Worm (Caenorhabditis elegans) whole organism, L3 larva: ENCODE results near the gene ceh-79.
A peak's percentile ranks its signal among the peaks of the same experiment; 100 is the strongest.

ENCODE experiments used
- ZK546.5 ChIP-seq: sonication (generic microtip); optimal IDR thresholded peaks from 2 replicates; lab custom pipeline; 2017; ENCODE audit warnings: missing biosample characterization, missing genetic modification characterization
- aly-2 ChIP-seq: fragments of 150-350 bp; optimal IDR thresholded peaks from 2 replicates; lab custom pipeline; 2014; ENCODE audit warnings: missing biosample characterization, missing genetic modification characterization
- ama-1 ChIP-seq: fragments of 150-350 bp; optimal IDR thresholded peaks from 2 replicates; lab custom pipeline; 2018
- ceh-16 ChIP-seq: sonication (generic microtip); optimal IDR thresholded peaks from 2 replicates; lab custom pipeline; 2017; ENCODE audit warnings: missing biosample characterization, missing genetic modification characterization
- ceh-28 ChIP-seq: fragments of 150-350 bp; optimal IDR thresholded peaks from 2 replicates; lab custom pipeline; 2014; ENCODE audit warnings: missing biosample characterization, missing genetic modification reagents, missing genetic modification characterization
- ceh-82 ChIP-seq: fragments of 150-350 bp; optimal IDR thresholded peaks from 2 replicates; lab custom pipeline; 2014; ENCODE audit warnings: missing biosample characterization, missing genetic modification characterization
- ceh-9 ChIP-seq: sonication (generic microtip); optimal IDR thresholded peaks from 2 replicates; lab custom pipeline; 2018; ENCODE audit warnings: missing biosample characterization, missing genetic modification characterization
- daf-12 ChIP-seq: fragments of 150-350 bp; optimal IDR thresholded peaks from 2 replicates; lab custom pipeline; 2014; ENCODE audit warnings: missing biosample characterization, missing genetic modification reagents, missing genetic modification characterization
- egl-27 ChIP-seq: sonication (generic microtip); optimal IDR thresholded peaks from 4 replicates; lab custom pipeline; 2017; ENCODE audit warnings: missing biosample characterization, missing genetic modification reagents, missing genetic modification characterization
- egl-5 ChIP-seq: fragments of 150-350 bp; optimal IDR thresholded peaks from 2 replicates; lab custom pipeline; 2017; ENCODE audit warnings: missing biosample characterization, missing genetic modification reagents, missing genetic modification characterization, inconsistent platforms
- elt-1 ChIP-seq: fragments of 150-350 bp; optimal IDR thresholded peaks from 2 replicates; lab custom pipeline; 2014; ENCODE audit warnings: missing biosample characterization, missing genetic modification characterization
- elt-2 ChIP-seq: sonication (generic microtip); optimal IDR thresholded peaks from 2 replicates; lab custom pipeline; 2016; ENCODE audit warnings: missing genetic modification reagents, mild to moderate bottlenecking, missing genetic modification characterization, missing compliant biosample characterization
- elt-3 ChIP-seq, 3 experiments: fragments of 150-350 bp in 1 of 3; sonication (generic microtip) in 2 of 3; optimal IDR thresholded peaks; 2 replicates in 2 of 3; 4 replicates in 1 of 3; lab custom pipeline; 2014 to 2017; ENCODE audit warnings: missing biosample characterization in 3 of 3, missing genetic modification characterization in 3 of 3
- eor-1 ChIP-seq, 2 experiments: fragments of 150-350 bp; optimal IDR thresholded peaks; 2 replicates each; lab custom pipeline; 2014 to 2018; ENCODE audit warnings: missing biosample characterization in 2 of 2, missing genetic modification characterization in 2 of 2
- fkh-2 ChIP-seq: fragments of 150-350 bp; optimal IDR thresholded peaks from 2 replicates; lab custom pipeline; 2014; ENCODE audit warnings: missing biosample characterization, missing genetic modification reagents, missing genetic modification characterization
- fos-1 ChIP-seq: fragments of 150-350 bp; optimal IDR thresholded peaks from 2 replicates; lab custom pipeline; 2014; ENCODE audit warnings: missing biosample characterization, missing genetic modification characterization
- hmg-11 ChIP-seq: sonication (generic microtip); optimal IDR thresholded peaks from 2 replicates; lab custom pipeline; 2016; ENCODE audit warnings: missing genetic modification characterization, missing compliant biosample characterization
- jun-1 ChIP-seq: fragments of 150-350 bp; optimal IDR thresholded peaks from 2 replicates; lab custom pipeline; 2014; ENCODE audit warnings: missing biosample characterization, missing genetic modification reagents, missing genetic modification characterization
- lin-15B ChIP-seq: fragments of 150-350 bp; optimal IDR thresholded peaks from 2 replicates; lab custom pipeline; 2014; ENCODE audit warnings: missing biosample characterization, missing genetic modification characterization
- lin-39 ChIP-seq: fragments of 150-350 bp; optimal IDR thresholded peaks from 2 replicates; lab custom pipeline; 2018; ENCODE audit warnings: missing biosample characterization, missing genetic modification reagents, missing genetic modification characterization
- nhr-11 ChIP-seq: fragments of 150-350 bp; optimal IDR thresholded peaks from 2 replicates; lab custom pipeline; 2014; ENCODE audit warnings: missing biosample characterization, missing genetic modification characterization
- nhr-237 ChIP-seq: fragments of 150-350 bp; optimal IDR thresholded peaks from 2 replicates; lab custom pipeline; 2014; ENCODE audit warnings: missing biosample characterization, missing genetic modification characterization
- nhr-25 ChIP-seq: sonication (generic microtip); optimal IDR thresholded peaks from 2 replicates; lab custom pipeline; 2017; ENCODE audit warnings: missing biosample characterization, missing genetic modification characterization
- nhr-28 ChIP-seq: fragments of 150-350 bp; optimal IDR thresholded peaks from 2 replicates; lab custom pipeline; 2014; ENCODE audit warnings: missing biosample characterization, missing genetic modification characterization
- nhr-43 ChIP-seq: sonication (generic microtip); optimal IDR thresholded peaks from 2 replicates; lab custom pipeline; 2016; ENCODE audit warnings: mild to moderate bottlenecking, missing genetic modification characterization, missing compliant biosample characterization; ENCODE audit not compliant: poor library complexity, severe bottlenecking
- nhr-67 ChIP-seq: fragments of 150-350 bp; optimal IDR thresholded peaks from 2 replicates; lab custom pipeline; 2014; ENCODE audit warnings: missing biosample characterization, missing genetic modification characterization
- nhr-76 ChIP-seq: fragments of 150-350 bp; sonication (generic microtip); optimal IDR thresholded peaks from 5 replicates; lab custom pipeline; 2014; ENCODE audit warnings: missing biosample characterization, missing genetic modification characterization
- nhr-77 ChIP-seq: fragments of 150-350 bp; optimal IDR thresholded peaks from 2 replicates; lab custom pipeline; 2014; ENCODE audit warnings: missing biosample characterization, missing genetic modification characterization
- pha-4 ChIP-seq: fragments of 150-350 bp; optimal IDR thresholded peaks from 2 replicates; lab custom pipeline; 2014; ENCODE audit warnings: missing biosample characterization, missing genetic modification reagents, missing genetic modification characterization
- pqm-1 ChIP-seq: fragments of 150-350 bp; optimal IDR thresholded peaks from 2 replicates; lab custom pipeline; 2017; ENCODE audit warnings: missing biosample characterization, missing genetic modification characterization, inconsistent platforms
- sea-2 ChIP-seq: fragments of 150-350 bp; sonication (generic microtip); optimal IDR thresholded peaks from 4 replicates; lab custom pipeline; 2014; ENCODE audit warnings: missing biosample characterization, missing genetic modification reagents, missing genetic modification characterization
- skn-1 ChIP-seq: fragments of 150-350 bp; optimal IDR thresholded peaks from 2 replicates; lab custom pipeline; 2014; ENCODE audit warnings: missing biosample characterization, missing genetic modification characterization
- snpc-4 ChIP-seq: fragments of 150-350 bp; optimal IDR thresholded peaks from 2 replicates; lab custom pipeline; 2014; ENCODE audit warnings: missing biosample characterization, missing genetic modification characterization
- tbx-2 ChIP-seq: sonication (generic microtip); optimal IDR thresholded peaks from 2 replicates; lab custom pipeline; 2016; ENCODE audit warnings: mild to moderate bottlenecking, missing genetic modification characterization, missing compliant biosample characterization
- zag-1 ChIP-seq: fragments of 150-350 bp; optimal IDR thresholded peaks from 2 replicates; lab custom pipeline; 2014; ENCODE audit warnings: missing biosample characterization, missing genetic modification characterization
- ztf-11 ChIP-seq: fragments of 150-350 bp; optimal IDR thresholded peaks from 2 replicates; lab custom pipeline; 2014; ENCODE audit warnings: missing biosample characterization, missing genetic modification characterization
- ztf-4 ChIP-seq: fragments of 150-350 bp; optimal IDR thresholded peaks from 2 replicates; lab custom pipeline; 2014; ENCODE audit warnings: missing biosample characterization, missing genetic modification characterization

ceh-79 gene

DNA sequence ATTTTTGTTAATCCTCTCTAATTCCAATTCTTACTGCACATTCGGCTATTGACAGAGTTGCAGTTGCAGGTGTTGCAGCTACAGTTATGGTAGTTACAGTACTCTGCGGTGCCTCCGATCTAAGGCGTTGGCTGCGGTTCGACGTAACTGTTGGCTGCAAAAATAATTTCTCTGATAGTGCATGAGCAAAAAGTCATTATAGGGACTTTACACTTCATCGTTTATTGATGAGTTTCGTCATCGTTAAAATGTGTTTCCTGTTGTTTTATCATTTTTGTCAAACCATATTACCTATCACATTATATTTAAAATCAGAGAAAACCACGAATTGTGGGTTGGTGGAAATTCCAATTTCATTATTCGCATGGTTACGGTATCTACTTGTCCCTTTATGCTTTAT is 27.0 kb upstream of the ceh-79 start:
- TF ChIP-seq sea-2 (GFP tag; lab: Kevin White, UChicago): no peak
- TF ChIP-seq elt-1 (tag; lab: Kevin White, UChicago): no peak
- no peak for TF ChIP-seq ztf-4 (tag; lab: Kevin White, UChicago)
- TF ChIP-seq hmg-11: no peak
- no peak for TF ChIP-seq nhr-11 (tag; lab: Kevin White, UChicago)
- peak; percentile 73 for TF ChIP-seq elt-2
- no peak for TF ChIP-seq daf-12
- TF ChIP-seq ama-1: no peak
- no peak for TF ChIP-seq lin-15B (tag; lab: Kevin White, UChicago)
- no peak for TF ChIP-seq pha-4 (tag; lab: Kevin White, UChicago)
- peak; percentile 22 for TF ChIP-seq pqm-1

DNA sequence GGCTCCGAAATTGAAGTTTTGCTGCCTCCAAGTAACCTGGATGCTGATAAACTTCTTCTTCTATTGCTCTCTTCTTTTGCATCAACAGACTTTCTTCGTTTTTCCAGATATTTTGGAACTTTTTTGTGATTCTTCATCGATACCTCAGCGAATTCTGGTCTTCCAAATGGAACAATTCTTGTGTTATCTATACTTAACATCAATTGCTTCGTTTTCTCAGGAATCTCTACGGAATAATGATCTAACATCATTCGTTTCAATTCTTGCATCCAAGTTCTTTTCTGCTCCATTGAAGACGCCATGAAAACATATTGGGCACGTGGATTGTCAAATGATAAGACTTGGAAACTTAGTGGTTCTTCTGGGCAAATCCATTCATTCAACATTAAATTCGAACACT is 25.7 kb upstream of the ceh-79 start, which contains the start of gene F32F2.4:
Gene F32F2.4 (plus strand): TSS at position 301 of the 400 bp plus-strand sequence.
- TF ChIP-seq egl-27 (no peak), nhr-11 (tag; lab: Kevin White, UChicago) (no peak), elt-1 (tag; lab: Kevin White, UChicago) (no peak), ama-1 (no peak), nhr-76 (tag; lab: Kevin White, UChicago) (no peak), ztf-11 (no peak), elt-3 (tag; optimal IDR thresholded peaks at IDR 0.05; lab: Kevin White, UChicago) (no peak), nhr-237 (tag; lab: Kevin White, UChicago) (no peak), pqm-1 (no peak), zag-1 (tag; lab: Kevin White, UChicago) (no peak), egl-5 (no peak), elt-2 (no peak), ceh-16 (tag; lab: Kevin White, UChicago) (no peak), ceh-28 (tag; lab: Kevin White, UChicago) (no peak), nhr-25 (tag; lab: Kevin White, UChicago) (no peak), aly-2 (tag; lab: Kevin White, UChicago) (no peak), snpc-4 (no peak), jun-1 (tag; lab: Kevin White, UChicago) (no peak), eor-1 (tag; optimal IDR thresholded peaks at IDR 0.05; lab: Kevin White, UChicago) (no peak), ZK546.5 (tag; lab: Kevin White, UChicago) (no peak)

- TF ChIP-seq nhr-67 (tag; lab: Kevin White, UChicago) (no peak), pqm-1 (no peak), elt-3 (tag; optimal IDR thresholded peaks at IDR 0.05; lab: Kevin White, UChicago) (no peak), ama-1 (no peak), ceh-82 (tag; lab: Kevin White, UChicago) (no peak), sea-2 (GFP tag; lab: Kevin White, UChicago) (no peak), ceh-16 (tag; lab: Kevin White, UChicago) (no peak), nhr-77 (no peak), snpc-4 (no peak), tbx-2 (tag; lab: Kevin White, UChicago) (no peak), ceh-9 (tag; lab: Kevin White, UChicago) (no peak), lin-15B (tag; lab: Kevin White, UChicago) (no peak), egl-27 (no peak), fkh-2 (tag; lab: Kevin White, UChicago) (no peak)
- TF ChIP-seq, all 47 proteins: peak for 0
These were observed 21.3 kb upstream of the ceh-79 start for ce11 chrV:13280382-13280781.

ce11 chrV:13282958-13283357 is 18.7 kb upstream of the ceh-79 start:
- TF ChIP-seq nhr-237 (tag; lab: Kevin White, UChicago) (no peak), nhr-43 (no peak), ama-1 (no peak), ceh-82 (tag; lab: Kevin White, UChicago) (no peak), ceh-9 (tag; lab: Kevin White, UChicago) (no peak), ceh-16 (tag; lab: Kevin White, UChicago) (no peak), nhr-28 (tag; lab: Kevin White, UChicago) (no peak), nhr-25 (tag; lab: Kevin White, UChicago) (no peak), skn-1 (no peak), nhr-11 (tag; lab: Kevin White, UChicago) (no peak), egl-27 (no peak), daf-12 (no peak), eor-1 (tag; optimal IDR thresholded peaks at IDR 0.05; lab: Kevin White, UChicago) (no peak), nhr-76 (tag; lab: Kevin White, UChicago) (no peak), zag-1 (tag; lab: Kevin White, UChicago) (no peak), nhr-67 (tag; lab: Kevin White, UChicago) (no peak), fos-1 (tag; lab: Kevin White, UChicago) (no peak), lin-39 (tag; lab: Kevin White, UChicago) (no peak), jun-1 (tag; lab: Kevin White, UChicago) (no peak)
